Worm (Caenorhabditis elegans) whole organism, L3 larva: Measurements from ENCODE around the gene ZC13.2.

ENCODE experiments used
- jun-1 ChIP-seq: fragments of 150-350 bp; optimal IDR thresholded peaks from 2 replicates; lab custom pipeline; 2014; ENCODE audit warnings: missing biosample characterization, missing genetic modification reagents, missing genetic modification characterization
- nhr-12 ChIP-seq: fragments of 150-350 bp; optimal IDR thresholded peaks from 2 replicates; lab custom pipeline; 2014; ENCODE audit warnings: missing biosample characterization, missing genetic modification characterization
- nhr-23 ChIP-seq: fragments of 150-350 bp; optimal IDR thresholded peaks from 2 replicates; lab custom pipeline; 2014; ENCODE audit warnings: missing biosample characterization, missing genetic modification reagents, missing genetic modification characterization

DNA sequence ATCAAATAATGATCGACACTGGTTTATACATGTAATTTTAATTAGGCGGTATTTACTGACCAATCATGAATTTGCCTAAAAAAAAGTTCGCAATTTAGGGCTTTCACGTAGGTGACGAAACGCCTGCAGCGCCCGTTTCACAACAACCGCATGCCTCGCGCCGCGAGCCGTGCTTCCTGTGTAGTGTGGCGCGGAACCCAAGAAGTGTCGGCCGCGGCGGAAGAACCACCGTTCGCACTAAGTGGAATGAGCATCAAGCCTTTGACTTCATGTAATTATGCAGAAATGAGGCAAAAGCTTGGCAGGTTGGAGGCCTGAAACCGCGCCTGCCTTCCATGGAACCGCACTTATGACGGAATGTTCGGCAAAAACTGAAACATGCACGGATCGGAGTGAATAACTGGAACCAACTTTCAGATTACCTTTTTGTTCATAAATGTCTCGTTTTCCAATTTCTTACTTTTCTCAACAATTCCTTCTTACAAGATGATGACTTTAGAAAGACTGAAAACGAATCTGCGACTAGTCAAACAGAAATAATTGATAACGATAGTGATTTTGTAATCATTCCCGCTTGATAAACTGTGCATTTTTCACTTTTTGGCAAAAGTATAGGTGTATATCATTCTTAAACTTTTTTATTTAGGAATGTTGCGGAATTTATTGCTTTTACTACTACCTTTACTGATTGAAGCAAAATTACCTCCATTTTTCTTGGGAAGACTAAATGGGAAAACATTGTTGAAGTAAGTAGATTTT is 8.3 kb upstream of the ZC13.2 start, which contains the start of gene F56F10.1:
- no peak for TF ChIP-seq jun-1 (tag; lab: Kevin White, UChicago)
- TF ChIP-seq nhr-23 (tag; lab: Kevin White, UChicago), result no peak
- TF ChIP-seq nhr-12, result no peak
